Fruit fly (Drosophila melanogaster): Measurements from ENCODE around the gene Tti1.

Gene Tti1

DNA sequence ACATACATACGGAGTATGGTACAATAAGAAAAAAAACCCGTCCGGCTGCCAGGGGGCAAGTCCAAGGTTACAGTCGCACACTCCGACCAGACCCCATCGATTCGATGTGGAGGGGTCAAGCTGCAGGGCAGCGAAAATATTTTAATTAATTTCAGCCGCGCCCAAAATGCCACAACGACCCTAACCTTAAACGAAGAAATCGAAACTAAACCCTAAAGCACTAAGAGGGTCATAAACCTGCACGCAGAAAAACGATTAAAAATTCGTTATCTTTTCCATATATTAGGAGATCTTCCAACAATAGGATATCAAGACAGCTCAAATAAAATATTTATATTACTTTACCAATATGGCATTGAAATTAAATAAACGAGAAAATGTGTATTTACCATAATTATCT lies 52.6 kb downstream of the Tti1 start (continued):
- TF ChIP-seq Sox102F (GFP tag; optimal IDR thresholded peaks at IDR 0.05) (peak; percentile 13), Sox15 (GFP tag; optimal IDR thresholded peaks at IDR 0.05) (peak; percentile 10), dsx (GFP tag; optimal IDR thresholded peaks at IDR 0.05; ENCODE audit: poor library complexity, severe bottlenecking) (no peak), Blimp-1 (GFP tag; optimal IDR thresholded peaks at IDR 0.05) (no peak), Eip75B (GFP tag; optimal IDR thresholded peaks at IDR 0.05) (no peak), Eip93F (GFP tag; optimal IDR thresholded peaks at IDR 0.05) (no peak)

DNA sequence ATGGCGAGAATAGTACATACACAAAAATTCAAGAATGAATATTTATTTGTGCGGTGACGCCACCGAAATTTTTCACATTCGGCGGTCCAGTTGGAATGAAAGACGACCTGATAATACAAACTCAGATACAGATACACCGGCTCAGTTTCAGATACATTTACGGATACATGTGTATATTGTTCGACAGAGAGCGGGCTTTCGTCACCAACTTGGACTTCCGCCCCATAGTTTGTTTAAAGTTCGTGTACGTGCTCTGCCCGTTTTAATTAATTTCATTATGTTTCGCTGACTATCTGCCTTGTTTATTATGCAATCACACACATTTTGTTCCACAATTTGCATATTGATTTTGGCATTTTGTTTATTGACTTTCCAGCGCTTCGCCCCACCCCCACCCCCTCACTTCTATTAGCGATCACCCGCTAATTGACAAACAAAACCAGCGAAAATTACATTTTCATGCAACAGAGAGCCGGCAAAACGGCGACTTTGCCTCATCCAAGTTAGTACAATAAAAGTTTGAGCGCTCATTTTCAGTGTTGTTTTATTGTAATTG lies 53.3 kb downstream of the Tti1 start:
- no peak for TF ChIP-seq CG6792 (GFP tag; optimal IDR thresholded peaks at IDR 0.05)
- TF ChIP-seq Eip78C (GFP tag): peak; percentile 49
- no peak for TF ChIP-seq CG8632 (GFP tag; optimal IDR thresholded peaks at IDR 0.05)
- no peak for TF ChIP-seq topi (GFP tag; optimal IDR thresholded peaks at IDR 0.05)
- TF ChIP-seq Eip75B (GFP tag; optimal IDR thresholded peaks at IDR 0.05): no peak
- TF ChIP-seq Met (GFP tag; optimal IDR thresholded peaks at IDR 0.05): peak; percentile 3
- no peak for TF ChIP-seq CG8319 (GFP tag; optimal IDR thresholded peaks at IDR 0.05)
- TF ChIP-seq CG11762 (GFP tag; optimal IDR thresholded peaks at IDR 0.05; ENCODE audit: insufficient read depth): no peak
- no peak for TF ChIP-seq Sox102F (GFP tag; optimal IDR thresholded peaks at IDR 0.05)
- TF ChIP-seq Ets96B (tag; optimal IDR thresholded peaks at IDR 0.05): no peak
- no peak for TF ChIP-seq CG4318 (GFP tag; optimal IDR thresholded peaks at IDR 0.05)
- no peak for TF ChIP-seq Eip93F (GFP tag; optimal IDR thresholded peaks at IDR 0.05)
- peak; percentile 30 for TF ChIP-seq vri (GFP tag; optimal IDR thresholded peaks at IDR 0.05)
- TF ChIP-seq esn (GFP tag; optimal IDR thresholded peaks at IDR 0.05): no peak
- no peak for TF ChIP-seq Hr39 (GFP tag; optimal IDR thresholded peaks at IDR 0.05)
- TF ChIP-seq svp (GFP tag): no peak
- TF ChIP-seq fkh (GFP tag; optimal IDR thresholded peaks at IDR 0.05): peak; percentile 94

All from whole organism, prepupa.